Fruit fly (Drosophila melanogaster): ENCODE data around the gene Wnt10.

DNA sequence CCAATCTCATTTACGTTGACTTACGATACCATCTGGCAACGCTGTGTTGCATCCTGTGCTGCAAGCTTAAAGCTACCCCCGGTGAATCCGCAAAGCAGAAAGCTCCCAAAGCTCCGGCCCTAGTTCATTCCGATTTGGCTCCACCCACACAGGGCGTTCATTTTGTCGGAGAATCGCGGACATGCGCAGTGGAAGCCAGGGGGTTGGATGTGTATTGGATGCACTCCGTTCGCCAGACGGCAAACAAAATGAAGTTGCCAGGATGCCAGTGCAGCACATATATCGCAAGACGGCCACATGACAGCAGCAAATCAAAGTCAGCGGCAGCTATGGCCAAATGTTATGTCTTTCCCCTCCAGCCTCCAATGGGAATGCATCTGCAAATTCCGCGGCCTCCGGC, 4.4 kb upstream of the Wnt10 start:
- TF ChIP-seq CG10431 (GFP tag; optimal IDR thresholded peaks at IDR 0.05), result no peak
- TF ChIP-seq Pdp1 (GFP tag; optimal IDR thresholded peaks at IDR 0.05), result no peak
- TF ChIP-seq sqz (GFP tag; optimal IDR thresholded peaks at IDR 0.05), result no peak
- TF ChIP-seq CG3065 (GFP tag; optimal IDR thresholded peaks at IDR 0.05), result no peak
- TF ChIP-seq wdn (GFP tag; IDR thresholded peaks at IDR 0.05), result no peak
- no peak for TF ChIP-seq org-1 (GFP tag; optimal IDR thresholded peaks at IDR 0.05)
- TF ChIP-seq zfh2 (GFP tag; optimal IDR thresholded peaks at IDR 0.05), result no peak
- TF ChIP-seq Dip2 (GFP tag; IDR thresholded peaks at IDR 0.05), result no peak
- no peak for TF ChIP-seq MESR4 (GFP tag; optimal IDR thresholded peaks at IDR 0.05)
- no peak for TF ChIP-seq Dll (GFP tag; IDR thresholded peaks at IDR 0.05; ENCODE audit: partially characterized antibody)
- TF ChIP-seq toy (GFP tag; IDR thresholded peaks at IDR 0.05), result no peak
- TF ChIP-seq gsb-n (tag; optimal IDR thresholded peaks at IDR 0.05), result no peak
